Fruit fly (Drosophila melanogaster): ENCODE measurements around the gene CG1239.
A peak's percentile ranks its signal among the peaks of the same experiment; 100 is the strongest.

- TF ChIP-seq corto (GFP tag; optimal IDR thresholded peaks at IDR 0.05) (no peak), fru (optimal IDR thresholded peaks at IDR 0.05) (no peak), Dip3 (GFP tag; optimal IDR thresholded peaks at IDR 0.05) (no peak), Max (GFP tag; optimal IDR thresholded peaks at IDR 0.05) (peak; percentile 2), insv (GFP tag; optimal IDR thresholded peaks at IDR 0.05) (no peak), Poxn (GFP tag; IDR thresholded peaks at IDR 0.05) (no peak)
Observed at dm6 chr3R:5758624-5759209, 25.4 kb downstream of the CG1239 start, which contains the start of gene Sec8.
